Comparison of ENCODE assay signal across 2 fruit fly cellular contexts in genomic region chrX:14622179-14622578, dm6.
TF ChIP-seq lines count a peak whose summit lies in the region.

No protein-coding gene starts in this region.

TF ChIP-seq in whole organism, embryonic, 481 proteins besides CTCF, POLR2A, EP300 and RAD21 (continued from another document and continues in another):
- no peak for TF ChIP-seq pan (optimal IDR thresholded peaks at IDR 0.05; lab: Kevin White, UChicago)
- TF ChIP-seq pan (GFP tag; optimal IDR thresholded peaks at IDR 0.05 in 1 of 2, IDR thresholded peaks at IDR 0.05 in 1 of 2): peak in 1 of 2 experiments; percentile 34
- peak; percentile 40 for TF ChIP-seq az2 (GFP tag; optimal IDR thresholded peaks at IDR 0.05; lab: Kevin White, UChicago)
- no peak for TF ChIP-seq sr (GFP tag; IDR thresholded peaks at IDR 0.05; lab: Robert Waterston, UW)
- no peak for TF ChIP-seq CG11456 (GFP tag; IDR thresholded peaks at IDR 0.05; lab: Robert Waterston, UW)
- no peak for TF ChIP-seq CG43689 (GFP tag; IDR thresholded peaks at IDR 0.05; lab: Robert Waterston, UW)
- no peak for TF ChIP-seq CG33557 (GFP tag; optimal IDR thresholded peaks at IDR 0.05; lab: Kevin White, UChicago)
- no peak for TF ChIP-seq bigmax (GFP tag; optimal IDR thresholded peaks at IDR 0.05; lab: Kevin White, UChicago)
- no peak for TF ChIP-seq vfl (GFP tag; optimal IDR thresholded peaks at IDR 0.05; lab: Kevin White, UChicago)
- TF ChIP-seq CG4617 (GFP tag; optimal IDR thresholded peaks at IDR 0.05; lab: Kevin White, UChicago; ENCODE audit: borderline replicate concordance): no peak
- no peak for TF ChIP-seq gce (GFP tag; IDR thresholded peaks at IDR 0.05; lab: Robert Waterston, UW)
- TF ChIP-seq dpn (GFP tag; optimal IDR thresholded peaks at IDR 0.05; lab: Kevin White, UChicago): peak in 1 of 2 experiments; percentile 36
- no peak for TF ChIP-seq CG10274 (GFP tag; optimal IDR thresholded peaks at IDR 0.05; lab: Kevin White, UChicago)
- no peak for TF ChIP-seq fru (optimal IDR thresholded peaks at IDR 0.05; lab: Kevin White, UChicago)
- TF ChIP-seq sisA (GFP tag; IDR thresholded peaks at IDR 0.05; lab: Robert Waterston, UW): peak; percentile 46; the same call in 1 of the 2 replicates
- no peak for TF ChIP-seq Fer1 (GFP tag; optimal IDR thresholded peaks at IDR 0.05; lab: Kevin White, UChicago)
- peak; percentile 50; the same call in 1 of the 3 replicates for TF ChIP-seq dysf (GFP tag; IDR thresholded peaks at IDR 0.05; lab: Robert Waterston, UW)
- TF ChIP-seq CG3838 (GFP tag; optimal IDR thresholded peaks at IDR 0.05; lab: Kevin White, UChicago): no peak
- no peak for TF ChIP-seq Dek (tag; optimal IDR thresholded peaks at IDR 0.05; lab: Kevin White, UChicago)
- TF ChIP-seq Oaz (GFP tag; IDR thresholded peaks at IDR 0.05; lab: Robert Waterston, UW): no peak
- peak in 1 of 2 experiments; percentile 28 for TF ChIP-seq Eip74EF (GFP tag; optimal IDR thresholded peaks at IDR 0.05; lab: Kevin White, UChicago)
- no peak for TF ChIP-seq Deaf1 (tag; optimal IDR thresholded peaks at IDR 0.05; lab: Kevin White, UChicago)
- no peak for TF ChIP-seq jumu (GFP tag; optimal IDR thresholded peaks at IDR 0.05; lab: Kevin White, UChicago)
- no peak for TF ChIP-seq en (GFP tag; optimal IDR thresholded peaks at IDR 0.05; lab: Kevin White, UChicago)
- no peak for TF ChIP-seq fd102C (GFP tag; optimal IDR thresholded peaks at IDR 0.05; lab: Kevin White, UChicago)
- TF ChIP-seq Trl (optimal IDR thresholded peaks at IDR 0.05; lab: Kevin White, UChicago): no peak
- no peak for TF ChIP-seq Trl (GFP tag; optimal IDR thresholded peaks at IDR 0.05; lab: Kevin White, UChicago)
- TF ChIP-seq Blimp-1 (GFP tag; optimal IDR thresholded peaks at IDR 0.05; lab: Kevin White, UChicago): peak; percentile 65
- TF ChIP-seq Ssrp (tag; optimal IDR thresholded peaks at IDR 0.05; lab: Kevin White, UChicago): peak; percentile 62
- TF ChIP-seq pho (GFP tag; optimal IDR thresholded peaks at IDR 0.05; lab: Kevin White, UChicago): no peak
- TF ChIP-seq Hmr (GFP tag; optimal IDR thresholded peaks at IDR 0.05; lab: Kevin White, UChicago): no peak
- TF ChIP-seq GATAe (GFP tag; conservative IDR thresholded peaks at IDR 0.05; lab: Robert Waterston, UW): no peak
- TF ChIP-seq gsb-n (tag; optimal IDR thresholded peaks at IDR 0.05; lab: Kevin White, UChicago): peak; percentile 40
- peak; percentile 48 for TF ChIP-seq CG13424 (tag; optimal IDR thresholded peaks at IDR 0.05; lab: Kevin White, UChicago)
- peak; percentile 34 for TF ChIP-seq PHDP (tag; optimal IDR thresholded peaks at IDR 0.05; lab: Kevin White, UChicago)
- no peak for TF ChIP-seq Hey (tag; optimal IDR thresholded peaks at IDR 0.05; lab: Kevin White, UChicago)
- no peak for TF ChIP-seq seq (GFP tag; IDR thresholded peaks at IDR 0.05; lab: Robert Waterston, UW)
- peak; percentile 63 for TF ChIP-seq CG8388 (GFP tag; optimal IDR thresholded peaks at IDR 0.05; lab: Kevin White, UChicago)
- TF ChIP-seq CG6654 (GFP tag; optimal IDR thresholded peaks at IDR 0.05; lab: Kevin White, UChicago): peak; percentile 2
- peak; percentile 54 for TF ChIP-seq unpg (GFP tag; optimal IDR thresholded peaks at IDR 0.05; lab: Kevin White, UChicago)
- no peak for TF ChIP-seq sob (GFP tag; IDR thresholded peaks at IDR 0.05; lab: Robert Waterston, UW)
- no peak for TF ChIP-seq CG3726 (GFP tag; IDR thresholded peaks at IDR 0.05; lab: Robert Waterston, UW)
- no peak for TF ChIP-seq CG8290 (GFP tag; optimal IDR thresholded peaks at IDR 0.05; lab: Kevin White, UChicago)
- TF ChIP-seq CG8290 (tag; optimal IDR thresholded peaks at IDR 0.05; lab: Kevin White, UChicago): peak in 1 of 2 experiments; percentile 7
- TF ChIP-seq maf-S (GFP tag; optimal IDR thresholded peaks at IDR 0.05; lab: Kevin White, UChicago): no peak
- no peak for TF ChIP-seq lbe (GFP tag; optimal IDR thresholded peaks at IDR 0.05; lab: Kevin White, UChicago)
- TF ChIP-seq trh (GFP tag; optimal IDR thresholded peaks at IDR 0.05; lab: Kevin White, UChicago): no peak
- TF ChIP-seq CG2678 (tag; optimal IDR thresholded peaks at IDR 0.05; lab: Kevin White, UChicago): peak; percentile 26
- peak; percentile 33 to 46 for TF ChIP-seq chif (GFP tag; optimal IDR thresholded peaks at IDR 0.05; lab: Kevin White, UChicago)
- TF ChIP-seq CG12659 (GFP tag; optimal IDR thresholded peaks at IDR 0.05; lab: Kevin White, UChicago): no peak
- TF ChIP-seq CG16779 (GFP tag; IDR thresholded peaks at IDR 0.05; lab: Robert Waterston, UW): no peak
- TF ChIP-seq stc (GFP tag; IDR thresholded peaks at IDR 0.05; lab: Robert Waterston, UW): no peak
- no peak for TF ChIP-seq HLHmδ (GFP tag; optimal IDR thresholded peaks at IDR 0.05; lab: Kevin White, UChicago)
- TF ChIP-seq CG15696 (tag; optimal IDR thresholded peaks at IDR 0.05; lab: Kevin White, UChicago): peak; percentile 1
- TF ChIP-seq NK7.1 (GFP tag; optimal IDR thresholded peaks at IDR 0.05; lab: Kevin White, UChicago): no peak
- no peak for TF ChIP-seq bowl (GFP tag; IDR thresholded peaks at IDR 0.05; lab: Robert Waterston, UW)
- TF ChIP-seq bab2 (GFP tag; optimal IDR thresholded peaks at IDR 0.05; lab: Kevin White, UChicago): no peak
- no peak for TF ChIP-seq Bgb (GFP tag; IDR thresholded peaks at IDR 0.05; lab: Robert Waterston, UW; ENCODE audit: partially characterized antibody)
- TF ChIP-seq CG18262 (tag; optimal IDR thresholded peaks at IDR 0.05; lab: Kevin White, UChicago): peak; percentile 68
- no peak for TF ChIP-seq CG6175 (GFP tag; IDR thresholded peaks at IDR 0.05; lab: Robert Waterston, UW)
- no peak for TF ChIP-seq fd3F (GFP tag; optimal IDR thresholded peaks at IDR 0.05; lab: Kevin White, UChicago)
- TF ChIP-seq Nf-YA (GFP tag; IDR thresholded peaks at IDR 0.05; lab: Robert Waterston, UW): no peak
- TF ChIP-seq CG5953 (GFP tag; IDR thresholded peaks at IDR 0.05; lab: Robert Waterston, UW): no peak
- peak; percentile 52 for TF ChIP-seq CG17829 (tag; optimal IDR thresholded peaks at IDR 0.05; lab: Kevin White, UChicago)
- TF ChIP-seq CG1024 (GFP tag; IDR thresholded peaks at IDR 0.05; lab: Robert Waterston, UW): peak; percentile 40; the same call in 1 of the 2 replicates
- peak; percentile 61; the same call in 1 of the 2 replicates for TF ChIP-seq CG31441 (GFP tag; IDR thresholded peaks at IDR 0.05; lab: Robert Waterston, UW)
- TF ChIP-seq pb (GFP tag; optimal IDR thresholded peaks at IDR 0.05; lab: Kevin White, UChicago): no peak
- TF ChIP-seq CG18476 (GFP tag; optimal IDR thresholded peaks at IDR 0.05; lab: Kevin White, UChicago): no peak

TF ChIP-seq in whole organism, prepupa, 60 proteins besides CTCF, POLR2A, EP300 and RAD21 (continued from another document):
- TF ChIP-seq CG11294 (GFP tag; IDR thresholded peaks at IDR 0.05; lab: Robert Waterston, UW): no peak
- peak; percentile 4 for TF ChIP-seq pdm3 (GFP tag; optimal IDR thresholded peaks at IDR 0.05; lab: Kevin White, UChicago)
- TF ChIP-seq Eip78C (GFP tag; lab: Kevin White, UChicago): peak; percentile 61
- TF ChIP-seq CG6163 (GFP tag; IDR thresholded peaks at IDR 0.05; lab: Robert Waterston, UW): no peak
- TF ChIP-seq Ets96B (tag; optimal IDR thresholded peaks at IDR 0.05; lab: Kevin White, UChicago): peak; percentile 19
- no peak for TF ChIP-seq CG8119 (GFP tag; IDR thresholded peaks at IDR 0.05; lab: Robert Waterston, UW)
- no peak for TF ChIP-seq Blimp-1 (GFP tag; optimal IDR thresholded peaks at IDR 0.05; lab: Kevin White, UChicago)
- TF ChIP-seq CG6808 (GFP tag; optimal IDR thresholded peaks at IDR 0.05; lab: Kevin White, UChicago): no peak
- peak; percentile 27 for TF ChIP-seq CG32006 (GFP tag; optimal IDR thresholded peaks at IDR 0.05; lab: Kevin White, UChicago)
- TF ChIP-seq CG8319 (GFP tag; optimal IDR thresholded peaks at IDR 0.05; lab: Kevin White, UChicago): no peak
- TF ChIP-seq salr (GFP tag; optimal IDR thresholded peaks at IDR 0.05; lab: Kevin White, UChicago): no peak
- no peak for TF ChIP-seq net (GFP tag; optimal IDR thresholded peaks at IDR 0.05; lab: Kevin White, UChicago)
- peak; percentile 7 for TF ChIP-seq Met (GFP tag; optimal IDR thresholded peaks at IDR 0.05; lab: Kevin White, UChicago)
- TF ChIP-seq fkh (GFP tag; optimal IDR thresholded peaks at IDR 0.05; lab: Kevin White, UChicago): peak; percentile 36
- TF ChIP-seq dsx (GFP tag; optimal IDR thresholded peaks at IDR 0.05; lab: Kevin White, UChicago; ENCODE audit: poor library complexity, severe bottlenecking): no peak
- TF ChIP-seq achi (GFP tag; optimal IDR thresholded peaks at IDR 0.05; lab: Kevin White, UChicago): peak; percentile 10
- TF ChIP-seq cyc (GFP tag; optimal IDR thresholded peaks at IDR 0.05; lab: Kevin White, UChicago): no peak
- TF ChIP-seq CG34406 (GFP tag; optimal IDR thresholded peaks at IDR 0.05; lab: Kevin White, UChicago): no peak
- TF ChIP-seq ss (GFP tag; optimal IDR thresholded peaks at IDR 0.05; lab: Kevin White, UChicago): no peak
- peak; percentile 55 for TF ChIP-seq svp (GFP tag; lab: Kevin White, UChicago)
- no peak for TF ChIP-seq Eip93F (GFP tag; optimal IDR thresholded peaks at IDR 0.05; lab: Kevin White, UChicago)
- no peak for TF ChIP-seq Sox102F (GFP tag; optimal IDR thresholded peaks at IDR 0.05; lab: Kevin White, UChicago)
- TF ChIP-seq CG31627 (GFP tag; optimal IDR thresholded peaks at IDR 0.05; lab: Kevin White, UChicago): peak; percentile 10
- peak; percentile 13 for TF ChIP-seq CG10669 (GFP tag; optimal IDR thresholded peaks at IDR 0.05; lab: Kevin White, UChicago)
- no peak for TF ChIP-seq Gug (GFP tag; IDR thresholded peaks at IDR 0.05; lab: Robert Waterston, UW)
- TF ChIP-seq vri (GFP tag; optimal IDR thresholded peaks at IDR 0.05; lab: Kevin White, UChicago): no peak
TF ChIP-seq in whole organism, prepupa: peak in this region for 15.
